Worm (Caenorhabditis elegans) whole organism, late embryonic: Measurements from ENCODE around the gene unc-41.

Experiments used
- C08G9.2 ChIP-seq: sonication (generic microtip); optimal IDR thresholded peaks from 2 replicates; lab custom pipeline; 2016; ENCODE audit warnings: mild to moderate bottlenecking, missing genetic modification characterization, moderate library complexity, missing compliant biosample characterization
- ama-1 ChIP-seq: fragments of 150-350 bp; optimal IDR thresholded peaks from 2 replicates; lab custom pipeline; 2014
- ceh-24 ChIP-seq: sonication (generic microtip); optimal IDR thresholded peaks from 2 replicates; lab custom pipeline; 2016; ENCODE audit warnings: mild to moderate bottlenecking, missing genetic modification characterization, missing compliant biosample characterization
- elt-2 ChIP-seq: sonication (generic microtip); optimal IDR thresholded peaks from 2 replicates; lab custom pipeline; 2016; ENCODE audit warnings: missing genetic modification reagents, missing genetic modification characterization, missing compliant biosample characterization
- madf-2 ChIP-seq: sonication (generic microtip); optimal IDR thresholded peaks from 2 replicates; lab custom pipeline; 2017; ENCODE audit warnings: missing genetic modification characterization, missing compliant biosample characterization
- mec-3 ChIP-seq: sonication (generic microtip); optimal IDR thresholded peaks from 2 replicates; lab custom pipeline; 2016; ENCODE audit warnings: borderline replicate concordance, missing genetic modification characterization, missing compliant biosample characterization
- nhr-11 ChIP-seq: fragments of 150-350 bp; optimal IDR thresholded peaks from 2 replicates; lab custom pipeline; 2014; ENCODE audit warnings: missing biosample characterization, missing genetic modification characterization
- pha-4 ChIP-seq: fragments of 150-350 bp; optimal IDR thresholded peaks from 2 replicates; lab custom pipeline; 2018; ENCODE audit warnings: missing biosample characterization, missing genetic modification reagents, missing genetic modification characterization
- pqm-1 ChIP-seq: sonication (generic microtip); optimal IDR thresholded peaks from 2 replicates; lab custom pipeline; 2016; ENCODE audit warnings: missing genetic modification characterization, missing compliant biosample characterization
- tbx-2 ChIP-seq: sonication (generic microtip); optimal IDR thresholded peaks from 2 replicates; lab custom pipeline; 2016; ENCODE audit warnings: missing genetic modification characterization, missing compliant biosample characterization

ce11 chrV:9926240-9926639, 49.8 kb downstream of the unc-41 start, which contains the start of gene C50H2.13:
- TF ChIP-seq pqm-1 (tag; lab: Kevin White, UChicago) (no peak), madf-2 (tag; lab: Kevin White, UChicago) (no peak), C08G9.2 (tag; lab: Kevin White, UChicago) (no peak), tbx-2 (tag; lab: Kevin White, UChicago) (no peak), nhr-11 (tag; lab: Kevin White, UChicago) (no peak), pha-4 (no peak), ama-1 (lab: Kevin White, UChicago) (no peak), elt-2 (tag; lab: Kevin White, UChicago) (no peak), ceh-24 (tag; lab: Kevin White, UChicago) (no peak), mec-3 (tag; lab: Kevin White, UChicago) (no peak)
